Fruit fly (Drosophila melanogaster) whole organism, embryonic: ENCODE measurements around the gene mEFG1.

Experiments
- Aef1 ChIP-seq: fragments of 200-800 bp; sonication (Bioruptor generic); IDR thresholded peaks from 3 replicates; pipeline ENCODE4 v1.3.6; 2022; ENCODE audit warnings: missing biosample characterization, missing genetic modification characterization
- CG10565 ChIP-seq: fragments of 200-800 bp; sonication (Bioruptor generic); optimal IDR thresholded peaks from 3 replicates; lab custom pipeline; 2016; ENCODE audit warnings: missing biosample characterization, mild to moderate bottlenecking, missing genetic modification characterization
- CG6689 ChIP-seq: fragments of 200-800 bp; sonication (Bioruptor generic); IDR thresholded peaks from 2 replicates; pipeline ENCODE4 v1.3.6; 2022; ENCODE audit warnings: missing biosample characterization, missing genetic modification characterization
- dmrt11E ChIP-seq: fragments of 200-800 bp; sonication (Bioruptor generic); optimal IDR thresholded peaks from 3 replicates; lab custom pipeline; 2018; ENCODE audit warnings: missing biosample characterization, mild to moderate bottlenecking, missing genetic modification characterization, moderate library complexity
- fd64A ChIP-seq: fragments of 200-800 bp; sonication (Bioruptor generic); optimal IDR thresholded peaks from 3 replicates; lab custom pipeline; 2018; ENCODE audit warnings: missing biosample characterization, mild to moderate bottlenecking, missing genetic modification characterization
- grau ChIP-seq: fragments of 200-800 bp; optimal IDR thresholded peaks from 3 replicates; lab custom pipeline; 2019; ENCODE audit warnings: missing biosample characterization, mild to moderate bottlenecking, missing genetic modification characterization, moderate library complexity
- pan ChIP-seq, 4 experiments: fragments of >200 bp in 3 of 4; fragments of 200-800 bp in 1 of 4; sonication (Bioruptor generic) in 1 of 4; optimal IDR thresholded peaks in 3 of 4; IDR thresholded peaks in 1 of 4; 2 replicates each; pipeline versions ENCODE4 v1.3.6 to Lab custom; 2017 to 2022; ENCODE audit warnings: missing biosample characterization in 2 of 4, missing genetic modification characterization in 2 of 4, mixed read lengths in 1 of 4
- yki ChIP-seq: fragments of >200 bp; optimal IDR thresholded peaks from 3 replicates; lab custom pipeline; 2018
- z ChIP-seq: fragments of 200-800 bp; sonication (Bioruptor generic); IDR thresholded peaks from 3 replicates; pipeline ENCODE4 v1.3.6; 2022; ENCODE audit warnings: missing biosample characterization, missing genetic modification characterization

DNA sequence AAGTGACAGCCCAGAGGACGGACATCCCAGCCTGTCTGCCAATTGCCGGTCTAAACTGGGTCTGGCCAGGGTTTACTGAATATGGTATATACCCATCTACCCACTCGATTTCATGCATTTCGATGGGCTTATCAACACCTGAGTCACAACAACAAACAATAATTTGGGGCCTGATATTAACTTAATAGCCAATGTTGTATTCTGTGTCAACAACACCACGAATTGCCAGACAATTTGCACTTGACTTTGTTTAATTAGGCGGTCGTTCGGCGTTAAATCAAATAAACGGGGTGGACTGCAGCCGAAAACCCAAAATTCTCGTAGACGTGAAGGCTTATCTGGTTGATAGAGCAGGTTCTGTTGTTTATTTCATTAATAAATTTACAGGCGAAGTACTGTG is 16.4 kb upstream of the mEFG1 start:
- TF ChIP-seq grau (tag; lab: Kevin White, UChicago) (peak; percentile 2), CG6689 (GFP tag; lab: Robert Waterston, UW) (no peak), yki (lab: Kevin White, UChicago) (no peak), fd64A (GFP tag; lab: Kevin White, UChicago) (no peak), z (no peak), CG10565 (GFP tag; lab: Kevin White, UChicago) (no peak), pan (optimal IDR thresholded peaks at IDR 0.05; lab: Kevin White, UChicago) (no peak), pan (GFP tag; optimal IDR thresholded peaks at IDR 0.05 in 1 of 2, IDR thresholded peaks at IDR 0.05 in 1 of 2) (no peak), Aef1 (GFP tag; lab: Robert Waterston, UW) (no peak), dmrt11E (no peak)
